Worm (Caenorhabditis elegans): ENCODE measurements around the gene pinn-4.

pinn-4 gene

DNA sequence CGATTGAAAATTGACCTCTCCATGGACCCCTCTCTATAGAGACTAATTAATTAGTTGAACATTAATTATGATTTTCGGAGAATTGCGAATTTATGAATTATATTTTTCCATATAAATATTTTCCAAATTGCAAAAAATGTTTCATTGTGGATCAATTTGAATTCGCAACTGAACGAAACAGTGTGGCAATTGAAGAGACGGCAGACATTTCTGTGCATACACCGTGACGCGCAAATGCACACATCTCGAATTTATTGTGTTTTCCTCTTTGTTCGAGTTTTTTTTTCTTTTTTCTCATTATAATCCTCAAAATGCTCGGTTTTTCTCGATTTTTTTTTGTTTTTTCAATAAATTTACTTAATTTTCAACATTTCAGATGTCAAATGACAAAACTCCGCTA is 33.5 kb upstream of the pinn-4 start, which contains the start of gene Y48C3A.20 (continued):
- TF ChIP-seq lsl-1 (GFP tag; optimal IDR thresholded peaks at IDR 0.05), result peak; percentile 63
- peak; percentile 53 for TF ChIP-seq lin-40 (tag; optimal IDR thresholded peaks at IDR 0.05)

DNA sequence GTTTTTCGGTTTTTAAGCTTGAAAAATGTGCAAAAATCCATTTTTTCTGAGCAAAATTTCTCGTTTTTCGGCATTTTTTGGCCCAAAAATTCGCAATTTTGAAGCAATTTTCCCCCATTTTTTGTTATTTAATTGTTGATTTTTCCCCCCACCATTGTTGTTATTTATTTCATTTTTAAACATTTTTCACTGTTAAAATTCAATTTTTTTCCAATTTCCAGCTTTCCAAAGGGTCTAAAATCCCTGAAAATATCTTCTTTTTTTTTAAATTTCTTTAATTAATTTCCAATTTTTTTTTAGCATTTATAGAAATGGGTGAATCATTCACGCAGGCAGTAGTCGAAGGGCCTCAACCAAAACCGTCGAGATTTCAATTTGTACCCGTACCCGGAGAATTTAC is 26.7 kb upstream of the pinn-4 start, which contains the start of gene Y48C3A.12:
Gene Y48C3A.12 (plus strand): TSS at position 301 of the 400 bp plus-strand sequence.
- no peak for TF ChIP-seq snpc-1.1 (tag; optimal IDR thresholded peaks at IDR 0.05; ENCODE audit: insufficient read depth)

DNA sequence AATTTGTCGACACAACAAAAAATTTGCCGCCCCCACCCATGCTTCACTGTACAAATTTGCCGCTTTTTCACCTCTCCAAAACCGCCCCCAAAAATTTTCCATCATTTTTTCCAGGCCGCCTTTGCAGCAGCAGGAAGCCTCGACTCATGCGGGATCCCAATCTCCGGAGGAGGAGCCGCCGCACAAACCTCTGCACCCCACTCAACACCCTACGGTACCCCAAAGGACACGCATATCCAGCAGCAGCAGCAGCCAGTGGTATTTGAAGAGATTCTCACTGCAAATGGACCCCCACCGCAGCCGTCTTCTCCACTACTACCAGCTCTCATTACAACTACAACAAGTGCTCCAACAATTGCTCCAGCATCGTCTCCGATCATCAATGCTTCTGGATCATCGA is 19.7 kb upstream of the pinn-4 start:
- TF ChIP-seq madf-8 (GFP tag; conservative IDR thresholded peaks at IDR 0.05), result no peak
- TF ChIP-seq egrh-3 (GFP tag; IDR thresholded peaks at IDR 0.05), result peak; percentile 43; the same call in 1 of the 2 replicates
- no peak for TF ChIP-seq hmg-20 (GFP tag; IDR thresholded peaks at IDR 0.05)
- no peak for TF ChIP-seq mxl-1 (tag; optimal IDR thresholded peaks at IDR 0.05)
- no peak for TF ChIP-seq attf-6 (GFP tag; IDR thresholded peaks at IDR 0.05)
- TF ChIP-seq ztf-18 (tag; optimal IDR thresholded peaks at IDR 0.05), result no peak
- TF ChIP-seq sptf-2 (GFP tag; optimal IDR thresholded peaks at IDR 0.05), result no peak
- TF ChIP-seq ekl-4 (GFP tag; IDR thresholded peaks at IDR 0.05), result no peak
- no peak for TF ChIP-seq bed-2 (GFP tag; IDR thresholded peaks at IDR 0.05)
- TF ChIP-seq atf-7 (tag; optimal IDR thresholded peaks at IDR 0.05), result no peak
- TF ChIP-seq F37B4.10 (GFP tag; IDR thresholded peaks at IDR 0.05), result no peak
- TF ChIP-seq zfh-2 (GFP tag; conservative IDR thresholded peaks at IDR 0.05), result peak; percentile 64
- TF ChIP-seq ztf-6 (GFP tag; IDR thresholded peaks at IDR 0.05), result no peak
- no peak for TF ChIP-seq Y53F4B.3 (GFP tag; IDR thresholded peaks at IDR 0.05)
- TF ChIP-seq T07F8.4 (tag; optimal IDR thresholded peaks at IDR 0.05), result no peak
- TF ChIP-seq nhr-120 (GFP tag; IDR thresholded peaks at IDR 0.05), result no peak

DNA sequence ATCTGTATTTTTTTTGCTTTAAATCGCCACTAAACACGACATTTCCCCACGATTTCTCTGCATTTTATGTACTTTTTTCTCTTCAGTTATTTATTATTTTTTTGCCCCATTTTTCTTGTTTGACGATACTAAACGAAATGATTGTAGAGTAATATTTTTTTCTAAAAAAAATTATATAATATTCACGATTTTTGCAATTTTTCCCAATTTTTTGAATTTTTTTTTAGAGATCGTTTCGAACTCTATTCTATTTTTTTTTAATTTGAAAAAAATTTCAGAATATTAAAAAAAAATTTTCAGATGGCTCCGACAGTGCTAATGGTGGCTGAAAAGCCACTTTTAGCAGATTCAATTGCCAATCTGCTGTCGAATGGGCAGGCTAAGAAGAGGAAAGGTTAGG is 13.3 kb upstream of the pinn-4 start, which contains the start of gene Y48C3A.14:
Gene Y48C3A.14 (plus strand): TSS at position 301 of the 400 bp plus-strand sequence.
- TF ChIP-seq C06A6.2 (GFP tag; conservative IDR thresholded peaks at IDR 0.05) (no peak), lin-40 (tag; optimal IDR thresholded peaks at IDR 0.05) (no peak), Y67H2A.10 (GFP tag; conservative IDR thresholded peaks at IDR 0.05) (no peak), akir-1 (GFP tag; optimal IDR thresholded peaks at IDR 0.05) (no peak), hsf-1 (GFP tag; IDR thresholded peaks at IDR 0.05) (no peak), sptf-2 (GFP tag; optimal IDR thresholded peaks at IDR 0.05) (no peak), attf-3 (GFP tag; conservative IDR thresholded peaks at IDR 0.05) (no peak), F23B12.7 (tag; optimal IDR thresholded peaks at IDR 0.05; ENCODE audit: insufficient read depth) (no peak), madf-3 (GFP tag; IDR thresholded peaks at IDR 0.05) (no peak), unc-130 (GFP tag; optimal IDR thresholded peaks at IDR 0.05) (no peak), snpc-1.1 (tag; optimal IDR thresholded peaks at IDR 0.05; ENCODE audit: insufficient read depth) (no peak), rpc-1 (optimal IDR thresholded peaks at IDR 0.05) (no peak), rpc-1 (tag; optimal IDR thresholded peaks at IDR 0.05) (no peak), dpl-1 (GFP tag; optimal IDR thresholded peaks at IDR 0.05) (no peak), nhr-80 (tag; optimal IDR thresholded peaks at IDR 0.05) (no peak), die-1 (tag; optimal IDR thresholded peaks at IDR 0.05) (no peak), Y53F4B.3 (GFP tag; IDR thresholded peaks at IDR 0.05) (no peak), Y56A3A.18 (GFP tag; IDR thresholded peaks at IDR 0.05) (no peak), lin-26 (GFP tag; IDR thresholded peaks at IDR 0.05) (no peak)

ce11 chrII:13401549-13401948 is 1.2 kb upstream of the pinn-4 start:
- peak; percentile 41; the same call in 1 of the 2 replicates for TF ChIP-seq egrh-3 (GFP tag; IDR thresholded peaks at IDR 0.05)
- TF ChIP-seq F22D6.2 (tag; optimal IDR thresholded peaks at IDR 0.05), result no peak
- TF ChIP-seq rpc-1 (optimal IDR thresholded peaks at IDR 0.05), result no peak
- no peak for TF ChIP-seq rpc-1 (tag; optimal IDR thresholded peaks at IDR 0.05)
- TF ChIP-seq cebp-2 (GFP tag; IDR thresholded peaks at IDR 0.05), result 0 out of 2 replicates have a peak, but pooled peaks have one; percentile 46
- TF ChIP-seq T26A5.8 (tag; optimal IDR thresholded peaks at IDR 0.05), result no peak
- no peak for TF ChIP-seq nhr-27 (tag; optimal IDR thresholded peaks at IDR 0.05)
- no peak for TF ChIP-seq F55B11.4 (tag; optimal IDR thresholded peaks at IDR 0.05; ENCODE audit: borderline replicate concordance, insufficient read depth)
- no peak for TF ChIP-seq madf-8 (GFP tag; conservative IDR thresholded peaks at IDR 0.05)
- TF ChIP-seq zfh-2 (GFP tag; conservative IDR thresholded peaks at IDR 0.05), result peak; percentile 85
- TF ChIP-seq xnd-1 (tag; optimal IDR thresholded peaks at IDR 0.05), result no peak
- TF ChIP-seq dox-1 (GFP tag; IDR thresholded peaks at IDR 0.05), result no peak
- TF ChIP-seq mel-28 (tag; optimal IDR thresholded peaks at IDR 0.05; ENCODE audit: borderline replicate concordance), result no peak
- no peak for TF ChIP-seq ztf-6 (GFP tag; IDR thresholded peaks at IDR 0.05)
- no peak for TF ChIP-seq nhr-120 (GFP tag; IDR thresholded peaks at IDR 0.05)
- TF ChIP-seq hmg-1.2 (GFP tag; IDR thresholded peaks at IDR 0.05), result no peak
